Worm (Caenorhabditis elegans): ENCODE measurements around the gene clc-5.

clc-5 gene

DNA sequence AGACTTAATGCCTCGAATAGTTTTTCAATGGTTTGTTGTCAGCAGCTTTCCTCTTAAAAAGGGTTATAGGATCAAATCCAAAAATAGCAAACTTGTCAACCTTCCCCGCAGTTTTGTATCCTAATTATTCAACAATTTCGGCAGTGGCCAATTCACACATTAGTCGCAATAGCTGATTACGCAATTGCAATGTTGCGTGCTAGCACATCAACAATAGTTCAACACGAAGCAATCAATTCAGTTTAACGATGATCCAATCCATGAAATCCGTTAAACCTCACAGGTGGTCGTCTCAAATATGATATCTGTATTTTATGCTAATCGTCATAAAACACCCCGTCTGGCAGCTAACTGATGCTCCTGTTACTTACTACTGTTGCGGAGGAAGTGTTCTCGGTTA, 19.2 kb downstream of the clc-5 start:
- no peak for TF ChIP-seq tbx-8 (GFP tag; optimal IDR thresholded peaks at IDR 0.05)
- TF ChIP-seq zip-8 (tag; optimal IDR thresholded peaks at IDR 0.05): peak; percentile 66
- TF ChIP-seq elt-1 (tag; optimal IDR thresholded peaks at IDR 0.05; ENCODE audit: borderline replicate concordance, insufficient read depth): no peak
- TF ChIP-seq nhr-2 (tag; optimal IDR thresholded peaks at IDR 0.05): peak; percentile 79
- peak; percentile 5 for TF ChIP-seq cnd-1 (tag; optimal IDR thresholded peaks at IDR 0.05)
- no peak for TF ChIP-seq ham-2 (GFP tag; optimal IDR thresholded peaks at IDR 0.05)

- TF ChIP-seq ces-1 (GFP tag; optimal IDR thresholded peaks at IDR 0.05) (no peak), mab-5 (tag; optimal IDR thresholded peaks at IDR 0.05) (no peak), ceh-83 (GFP tag; optimal IDR thresholded peaks at IDR 0.05) (no peak), sem-2 (GFP tag; optimal IDR thresholded peaks at IDR 0.05) (no peak), ceh-43 (GFP tag; optimal IDR thresholded peaks at IDR 0.05) (peak; percentile 24), mls-2 (tag; optimal IDR thresholded peaks at IDR 0.05) (no peak), nhr-2 (tag; optimal IDR thresholded peaks at IDR 0.05) (peak; percentile 30), tbx-8 (GFP tag; optimal IDR thresholded peaks at IDR 0.05) (no peak), unc-39 (tag; optimal IDR thresholded peaks at IDR 0.05) (peak; percentile 53), nhr-76 (tag; optimal IDR thresholded peaks at IDR 0.05) (no peak)
Observed at ce11 chrX:7455960-7456359, 22.6 kb downstream of the clc-5 start.

ce11 chrX:7457154-7457674, 23.8 kb downstream of the clc-5 start:
- TF ChIP-seq ces-1 (GFP tag; optimal IDR thresholded peaks at IDR 0.05): peak; percentile 29
- no peak for TF ChIP-seq nhr-237 (tag; optimal IDR thresholded peaks at IDR 0.05)
- no peak for TF ChIP-seq tbx-8 (GFP tag; optimal IDR thresholded peaks at IDR 0.05)
- TF ChIP-seq lsy-2 (tag; optimal IDR thresholded peaks at IDR 0.05): peak; percentile 64
- no peak for TF ChIP-seq elt-3 (tag; optimal IDR thresholded peaks at IDR 0.05)
- TF ChIP-seq cnd-1 (tag; optimal IDR thresholded peaks at IDR 0.05): peak; percentile 35
- no peak for TF ChIP-seq nhr-2 (tag; optimal IDR thresholded peaks at IDR 0.05)
- TF ChIP-seq unc-62 (GFP tag; optimal IDR thresholded peaks at IDR 0.05): no peak
- no peak for TF ChIP-seq nhr-12 (tag; optimal IDR thresholded peaks at IDR 0.05)

- no peak for TF ChIP-seq nhr-28 (tag; optimal IDR thresholded peaks at IDR 0.05)
- TF ChIP-seq drap-1 (GFP tag; optimal IDR thresholded peaks at IDR 0.05): peak; percentile 24
- TF ChIP-seq lsy-2 (tag; optimal IDR thresholded peaks at IDR 0.05): peak; percentile 61
- TF ChIP-seq snpc-4 (tag; optimal IDR thresholded peaks at IDR 0.05): no peak
Observed at ce11 chrX:7460516-7460915, 27.1 kb downstream of the clc-5 start.

DNA sequence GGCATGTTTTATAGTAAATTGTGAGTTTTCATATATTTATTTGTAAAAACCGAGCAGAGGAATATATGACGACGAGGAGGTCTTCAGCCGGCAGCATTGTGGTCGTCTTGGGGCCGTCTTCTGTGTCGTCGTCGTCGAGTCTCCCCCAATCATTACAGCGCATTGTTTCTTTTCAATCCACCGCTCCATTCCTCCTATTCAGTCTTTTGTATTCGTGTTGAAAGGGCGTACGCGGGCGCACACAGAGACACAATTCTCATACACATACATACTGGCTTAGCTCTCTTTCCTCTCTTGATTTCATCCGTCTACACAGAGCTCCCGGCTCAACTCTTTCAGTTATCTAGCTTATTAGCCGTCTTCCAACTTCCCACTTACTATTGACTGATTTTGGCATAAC, 30.3 kb downstream of the clc-5 start, which contains the start of gene sox-2:
Gene sox-2 (minus strand): TSS at position 100 of the 400 bp plus-strand sequence.
- TF ChIP-seq elt-1 (tag; optimal IDR thresholded peaks at IDR 0.05; ENCODE audit: borderline replicate concordance, insufficient read depth) (no peak), bed-3 (GFP tag; optimal IDR thresholded peaks at IDR 0.05) (no peak), lsy-2 (tag; optimal IDR thresholded peaks at IDR 0.05) (no peak), ham-2 (GFP tag; optimal IDR thresholded peaks at IDR 0.05) (no peak), lin-13 (tag; optimal IDR thresholded peaks at IDR 0.05) (no peak), sptf-1 (tag; optimal IDR thresholded peaks at IDR 0.05) (no peak), M03D4.4 (tag; optimal IDR thresholded peaks at IDR 0.05) (no peak), lin-32 (GFP tag; optimal IDR thresholded peaks at IDR 0.05) (no peak), blmp-1 (tag; optimal IDR thresholded peaks at IDR 0.05) (no peak)

DNA sequence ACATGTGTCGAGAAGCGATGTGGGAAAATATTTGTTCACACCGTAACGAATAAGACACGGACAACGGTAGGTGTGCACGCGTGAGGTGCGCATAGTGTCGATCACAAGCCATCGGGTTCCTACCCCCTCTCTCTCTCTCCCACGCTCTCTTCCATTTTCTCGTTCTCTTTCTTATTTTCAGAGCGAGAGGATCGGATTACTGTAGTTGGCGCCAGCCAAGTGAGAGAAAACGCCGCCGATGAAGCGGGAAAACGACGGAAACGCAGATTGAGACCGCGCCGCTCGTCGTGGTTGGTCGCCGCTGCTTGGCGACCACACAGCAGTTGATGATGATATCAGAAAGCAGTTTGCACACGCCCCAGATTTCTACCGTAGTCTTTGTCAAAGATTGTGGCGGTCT, 31.0 kb downstream of the clc-5 start:
- TF ChIP-seq ham-2 (GFP tag; optimal IDR thresholded peaks at IDR 0.05): no peak
- peak; percentile 14 for TF ChIP-seq cnd-1 (tag; optimal IDR thresholded peaks at IDR 0.05)
- TF ChIP-seq snpc-4 (tag; optimal IDR thresholded peaks at IDR 0.05): no peak

- TF ChIP-seq nhr-237 (tag; optimal IDR thresholded peaks at IDR 0.05): no peak
- no peak for TF ChIP-seq nhr-76 (tag; optimal IDR thresholded peaks at IDR 0.05)
- peak; percentile 54 for TF ChIP-seq nhr-2 (tag; optimal IDR thresholded peaks at IDR 0.05)
- TF ChIP-seq cnd-1 (tag; optimal IDR thresholded peaks at IDR 0.05): peak; percentile 64
Observed at ce11 chrX:7466682-7467081, 33.3 kb downstream of the clc-5 start.

All from whole organism, mixed stage, embryonic.